Worm (Caenorhabditis elegans): Measurements from ENCODE around the gene H23N18.6.
"Not testable (repeated sequence)": the region's sequence is repeated elsewhere in the genome, so short reads cannot be mapped to it uniquely, and the experiment has no call there.

DNA sequence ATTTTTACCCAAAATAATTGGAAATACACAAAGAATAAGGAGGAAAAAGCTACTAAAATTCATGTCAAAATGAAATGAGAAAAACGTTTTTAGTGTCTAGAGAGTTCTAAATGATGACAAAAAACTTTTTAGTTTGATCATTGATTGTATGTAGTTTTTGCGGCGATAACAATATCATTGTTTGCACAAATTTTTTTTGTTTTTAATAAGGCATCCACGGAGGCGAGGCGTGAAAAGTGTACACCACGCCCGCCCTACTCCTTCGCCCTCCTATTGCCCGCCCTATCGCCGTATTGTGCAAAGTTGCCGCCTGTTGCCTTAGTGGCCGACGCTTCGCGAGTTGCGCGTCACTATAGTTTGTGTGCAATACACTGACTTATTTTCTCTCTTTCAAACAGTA, 14.9 kb downstream of the H23N18.6 start, which contains the start of gene ugt-10:
- not testable (repeated sequence) for TF ChIP-seq ama-1 (optimal IDR thresholded peaks at IDR 0.05); unc-62 (GFP tag; optimal IDR thresholded peaks at IDR 0.05); jun-1 (tag; optimal IDR thresholded peaks at IDR 0.05); lin-39 (tag; optimal IDR thresholded peaks at IDR 0.05); snpc-4 (tag; optimal IDR thresholded peaks at IDR 0.05); mdl-1 (tag; optimal IDR thresholded peaks at IDR 0.05); blmp-1 (tag; optimal IDR thresholded peaks at IDR 0.05); zag-1 (tag; optimal IDR thresholded peaks at IDR 0.05); unc-130 (tag; optimal IDR thresholded peaks at IDR 0.05); nhr-77 (tag; optimal IDR thresholded peaks at IDR 0.05); Y116A8C.19 (tag; optimal IDR thresholded peaks at IDR 0.05; ENCODE audit: borderline replicate concordance); aly-2 (tag; optimal IDR thresholded peaks at IDR 0.05); nhr-28 (tag; optimal IDR thresholded peaks at IDR 0.05); nhr-84 (tag; optimal IDR thresholded peaks at IDR 0.05)
